Worm (Caenorhabditis elegans): ENCODE results near the gene gskl-1.

DNA sequence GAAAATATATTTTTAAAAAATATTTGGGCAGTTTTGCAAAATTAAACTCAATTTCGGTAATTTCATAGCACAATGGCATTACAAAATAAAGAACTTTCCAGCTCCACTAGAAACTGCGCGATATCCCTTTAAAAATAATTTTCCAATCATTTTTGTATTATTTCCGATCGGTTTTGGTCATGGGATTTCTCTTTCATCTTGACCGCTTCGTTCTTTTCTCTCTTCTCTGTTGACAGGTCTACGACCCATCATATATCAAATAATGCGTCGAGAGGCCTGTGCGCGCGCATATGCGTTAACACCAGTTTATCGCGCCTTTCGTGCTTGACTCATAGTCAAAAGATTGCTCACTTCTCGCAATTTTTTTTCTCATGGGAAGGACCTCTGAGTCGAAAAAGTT lies 41.2 kb downstream of the gskl-1 start:
- TF ChIP-seq nhr-237 (tag; optimal IDR thresholded peaks at IDR 0.05): no peak
- TF ChIP-seq zag-1 (tag; optimal IDR thresholded peaks at IDR 0.05): no peak
- no peak for TF ChIP-seq snpc-4 (tag; optimal IDR thresholded peaks at IDR 0.05)
- TF ChIP-seq nhr-77 (tag; optimal IDR thresholded peaks at IDR 0.05): no peak
